Worm (Caenorhabditis elegans): ENCODE measurements around the gene C44H9.5.

The C44H9.5 gene

DNA sequence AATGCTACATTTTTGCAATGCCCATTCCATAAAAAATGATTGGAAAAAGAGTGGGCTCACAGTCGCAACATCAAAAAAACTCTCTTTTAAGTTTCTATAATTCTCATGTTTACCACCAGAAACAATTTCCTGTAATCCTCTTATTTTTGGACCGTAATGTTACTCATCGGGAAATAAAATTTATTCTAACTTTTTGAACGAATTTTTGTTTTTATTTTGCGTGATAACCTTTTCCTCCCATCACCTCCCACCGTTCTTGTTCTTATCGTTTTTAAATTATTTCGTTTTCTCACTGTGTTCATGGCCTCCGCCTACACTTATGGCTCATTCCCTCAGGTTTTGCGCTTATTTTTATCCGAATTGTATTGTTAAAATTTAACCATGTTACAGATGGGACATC, 9.5 kb upstream of the C44H9.5 start, which contains the start of gene anp-1:
Gene anp-1, plus strand, starts transcription at position 301 of the 400 bp plus-strand sequence.
- TF ChIP-seq unc-62 (GFP tag; optimal IDR thresholded peaks at IDR 0.05), result no peak

- no peak for TF ChIP-seq unc-62 (GFP tag; optimal IDR thresholded peaks at IDR 0.05)
These were observed 5.1 kb upstream of the C44H9.5 start, which contains the start of gene C44H9.7 for ce11 chrV:12854766-12855165. TSS of gene C44H9.7 (minus strand) at chrV:12854866.

- TF ChIP-seq unc-62 (GFP tag; optimal IDR thresholded peaks at IDR 0.05), result no peak
These were observed 2.7 kb upstream of the C44H9.5 start for ce11 chrV:12852355-12852754.

- no peak for TF ChIP-seq unc-62 (GFP tag; optimal IDR thresholded peaks at IDR 0.05)
These were observed 4.4 kb downstream of the C44H9.5 start, which contains the start of gene C44H9.6 for ce11 chrV:12845247-12845646. TSS of gene C44H9.6 (minus strand) at chrV:12845347.

DNA sequence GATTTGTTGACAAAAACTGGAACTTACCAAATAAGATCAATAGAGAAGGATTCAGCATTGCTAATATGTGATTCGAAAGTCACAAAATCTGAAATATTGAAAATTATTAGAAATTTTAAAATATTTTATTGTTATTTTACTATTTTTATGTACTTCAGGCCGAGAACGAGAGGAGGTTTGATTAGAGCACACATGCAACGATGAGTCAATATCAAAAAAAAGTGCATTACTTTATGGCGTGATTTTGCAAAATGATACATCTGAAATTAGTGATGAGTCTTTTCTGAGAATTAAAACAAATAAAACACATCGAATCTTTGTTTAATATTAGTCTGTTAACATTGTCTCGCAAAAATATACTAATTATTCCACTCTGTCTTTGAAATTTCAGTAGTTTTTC, 4.9 kb downstream of the C44H9.5 start:
- TF ChIP-seq unc-62 (GFP tag; optimal IDR thresholded peaks at IDR 0.05), result no peak

ce11 chrV:12835388-12835787, 14.3 kb downstream of the C44H9.5 start, which contains the start of gene C44H9.4:
TSS of gene C44H9.4 (plus strand) at chrV:12835688.
- TF ChIP-seq unc-62 (GFP tag; optimal IDR thresholded peaks at IDR 0.05), result no peak

DNA sequence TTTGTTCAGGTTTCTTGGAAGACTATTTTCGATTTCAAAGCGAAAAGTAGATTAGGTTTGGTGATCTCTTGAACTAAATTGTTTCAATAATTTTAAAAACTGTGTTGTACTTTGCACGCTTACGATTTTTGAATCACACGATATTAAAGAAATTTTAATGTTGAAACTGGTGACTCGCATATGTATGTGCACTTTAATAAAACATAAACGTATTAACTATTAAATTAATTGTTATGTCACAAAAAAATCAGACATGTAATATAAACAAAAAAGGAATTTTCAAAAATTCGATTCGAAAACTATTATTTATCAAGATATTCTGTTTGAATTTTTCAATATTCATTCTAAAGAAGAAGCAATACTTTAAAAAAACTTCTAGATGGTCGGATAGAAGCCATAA, 22.4 kb downstream of the C44H9.5 start, which contains the start of gene ugt-15:
Gene ugt-15, plus strand, starts transcription at position 301 of the 400 bp plus-strand sequence.
- TF ChIP-seq unc-62 (GFP tag; optimal IDR thresholded peaks at IDR 0.05), result no peak

- TF ChIP-seq unc-62 (GFP tag; optimal IDR thresholded peaks at IDR 0.05), result no peak
These were observed 24.9 kb downstream of the C44H9.5 start, which contains the start of gene ugt-16 for ce11 chrV:12824777-12825176. TSS of gene ugt-16 (plus strand) at chrV:12825024.

DNA sequence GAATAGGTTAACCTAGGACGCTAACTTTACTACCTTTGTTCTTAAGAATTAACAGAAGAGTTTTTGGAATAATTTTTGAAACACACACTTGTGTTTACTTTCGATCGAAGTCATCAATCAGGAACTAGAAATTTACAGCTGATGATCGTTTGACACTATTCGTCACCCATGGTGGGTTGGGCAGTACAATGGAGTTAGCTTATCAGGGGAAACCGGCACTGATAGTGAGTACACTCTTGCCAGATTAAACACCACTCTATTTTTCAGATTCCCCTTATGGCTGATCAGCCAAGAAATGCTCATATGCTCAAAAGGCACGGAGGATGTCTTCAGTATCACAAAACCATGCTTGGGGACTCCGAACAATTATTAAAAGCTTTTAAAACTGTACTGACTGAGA, 27.6 kb downstream of the C44H9.5 start:
- no peak for TF ChIP-seq unc-62 (GFP tag; optimal IDR thresholded peaks at IDR 0.05)

ce11 chrV:12819792-12820453, 29.7 kb downstream of the C44H9.5 start, which contains the start of the genes ZC443.4 and ugt-18:
TSS of gene ZC443.4 (minus strand) at chrV:12819886.
TSS of gene ugt-18 (plus strand) at chrV:12820260.
- TF ChIP-seq unc-62 (GFP tag; optimal IDR thresholded peaks at IDR 0.05), result no peak

ce11 chrV:12819155-12819554, 30.5 kb downstream of the C44H9.5 start:
- no peak for TF ChIP-seq unc-62 (GFP tag; optimal IDR thresholded peaks at IDR 0.05)

ce11 chrV:12818486-12818885, 31.2 kb downstream of the C44H9.5 start:
- no peak for TF ChIP-seq unc-62 (GFP tag; optimal IDR thresholded peaks at IDR 0.05)

- no peak for TF ChIP-seq unc-62 (GFP tag; optimal IDR thresholded peaks at IDR 0.05)
These were observed 33.0 kb downstream of the C44H9.5 start for ce11 chrV:12816672-12817071.

- TF ChIP-seq unc-62 (GFP tag; optimal IDR thresholded peaks at IDR 0.05), result no peak
These were observed 34.3 kb downstream of the C44H9.5 start for ce11 chrV:12815386-12815785.

ce11 chrV:12814481-12814882, 35.2 kb downstream of the C44H9.5 start:
- no peak for TF ChIP-seq unc-62 (GFP tag; optimal IDR thresholded peaks at IDR 0.05)

- TF ChIP-seq unc-62 (GFP tag; optimal IDR thresholded peaks at IDR 0.05), result no peak
These were observed 35.6 kb downstream of the C44H9.5 start, which contains the start of gene ZC443.3 for ce11 chrV:12814022-12814421. TSS of gene ZC443.3 (minus strand) at chrV:12814122.

- no peak for TF ChIP-seq unc-62 (GFP tag; optimal IDR thresholded peaks at IDR 0.05)
These were observed 37.9 kb downstream of the C44H9.5 start for ce11 chrV:12811810-12812209.

Measured in whole organism, dauer.